Fruit fly (Drosophila melanogaster): ENCODE results near the gene CG12541.

Gene CG12541

DNA sequence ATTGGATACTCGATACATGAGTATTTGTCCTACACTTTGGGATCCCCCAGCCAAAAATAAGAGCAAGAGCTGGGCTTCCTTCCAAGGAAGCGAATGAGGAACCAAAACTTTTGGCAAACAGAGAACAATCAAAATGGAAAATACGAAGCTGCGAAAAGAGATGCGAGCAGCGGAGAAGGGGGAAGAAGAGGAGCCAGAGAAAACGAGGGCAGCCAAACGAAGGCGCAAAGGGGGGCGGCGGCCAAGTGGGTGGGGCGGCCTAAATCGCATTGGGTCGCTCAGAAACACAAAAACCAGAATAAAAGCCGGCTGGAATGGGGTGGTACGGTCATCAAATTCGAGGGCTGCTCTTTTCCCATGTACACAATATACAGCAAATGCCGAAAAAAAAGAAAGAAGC, 28.3 kb upstream of the CG12541 start:
- TF ChIP-seq noc (tag; optimal IDR thresholded peaks at IDR 0.05): no peak

dm6 chrX:7091909-7092308, 26.1 kb upstream of the CG12541 start:
- no peak for TF ChIP-seq noc (tag; optimal IDR thresholded peaks at IDR 0.05)

- TF ChIP-seq noc (tag; optimal IDR thresholded peaks at IDR 0.05): no peak
Measured at dm6 chrX:7086539-7086938, 20.7 kb upstream of the CG12541 start.

- TF ChIP-seq noc (tag; optimal IDR thresholded peaks at IDR 0.05): no peak
Measured at dm6 chrX:7082407-7082806, 16.6 kb upstream of the CG12541 start.

DNA sequence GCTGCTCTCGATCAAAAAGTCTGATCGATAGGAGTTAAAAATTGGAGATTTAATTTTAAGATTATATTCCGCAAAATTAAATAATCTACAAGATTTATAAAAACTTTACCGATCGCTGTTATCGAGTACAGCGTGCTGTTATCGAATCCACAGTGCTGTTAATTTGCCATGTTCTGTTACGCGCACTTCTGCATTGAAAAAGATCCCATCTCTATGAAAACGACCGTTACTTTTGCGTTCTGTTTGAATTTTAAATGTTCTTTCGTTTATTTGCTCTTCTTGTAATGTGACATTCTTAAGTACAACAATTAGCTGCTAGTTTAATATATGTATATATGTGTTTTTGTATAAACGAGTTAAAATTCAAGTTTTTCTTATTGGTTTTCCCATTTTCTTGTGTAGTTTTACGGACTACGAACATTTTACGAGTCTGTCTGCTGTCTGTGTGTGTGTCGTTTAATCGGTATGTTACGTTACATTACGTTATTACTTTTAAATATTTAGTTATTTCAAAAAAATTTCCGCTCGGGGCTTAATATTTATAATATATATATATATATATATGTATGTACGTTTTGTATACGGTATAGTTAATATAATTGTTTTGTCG, 8.6 kb upstream of the CG12541 start:
- TF ChIP-seq noc (tag; optimal IDR thresholded peaks at IDR 0.05): no peak

dm6 chrX:7073234-7073878, 7.5 kb upstream of the CG12541 start:
- TF ChIP-seq noc (tag; optimal IDR thresholded peaks at IDR 0.05): no peak

dm6 chrX:7069011-7069463, 3.2 kb upstream of the CG12541 start, which contains the start of gene CG4607:
TSS of gene CG4607 (plus strand) at chrX:7069413.
- TF ChIP-seq noc (tag; optimal IDR thresholded peaks at IDR 0.05): peak; percentile 16

DNA sequence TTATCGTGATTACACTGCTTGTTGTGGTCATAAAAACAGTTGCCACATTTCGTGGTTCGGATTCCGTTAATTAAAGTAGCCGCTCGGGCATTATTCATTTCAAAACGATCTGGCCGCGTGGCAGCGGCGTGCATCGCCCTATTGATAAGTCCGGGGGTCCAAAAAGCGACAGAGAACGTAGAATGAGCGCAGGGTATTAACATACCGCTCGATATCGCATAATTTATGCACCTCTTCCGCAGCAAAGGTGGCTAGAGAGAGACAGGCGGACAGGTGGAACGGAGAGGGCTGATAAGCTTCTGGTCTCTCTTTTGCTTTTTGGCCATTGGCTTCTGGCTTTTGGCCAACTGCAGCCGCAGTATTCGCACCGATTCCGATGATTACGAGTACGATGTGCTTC, 2.2 kb upstream of the CG12541 start:
- TF ChIP-seq noc (tag; optimal IDR thresholded peaks at IDR 0.05): peak; percentile 15

DNA sequence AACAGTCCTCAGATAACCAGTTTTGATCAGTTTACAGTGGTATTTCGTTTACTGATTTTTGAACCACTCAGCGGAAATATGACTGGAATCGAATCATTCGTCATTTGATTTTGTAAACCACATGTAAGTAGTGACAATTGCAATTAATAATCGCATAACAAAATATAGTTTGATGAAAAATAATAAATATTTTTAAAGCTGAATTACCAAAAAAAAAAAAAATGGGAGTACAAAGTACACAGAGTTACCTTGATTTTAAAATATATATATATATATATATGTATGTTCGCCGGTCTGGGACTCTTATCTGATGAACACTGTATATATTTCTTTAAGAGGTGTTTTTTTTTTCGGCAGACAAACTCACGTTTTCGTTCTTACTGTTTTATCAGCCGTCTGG, 1.4 kb upstream of the CG12541 start:
- peak; percentile 45 for TF ChIP-seq noc (tag; optimal IDR thresholded peaks at IDR 0.05)

DNA sequence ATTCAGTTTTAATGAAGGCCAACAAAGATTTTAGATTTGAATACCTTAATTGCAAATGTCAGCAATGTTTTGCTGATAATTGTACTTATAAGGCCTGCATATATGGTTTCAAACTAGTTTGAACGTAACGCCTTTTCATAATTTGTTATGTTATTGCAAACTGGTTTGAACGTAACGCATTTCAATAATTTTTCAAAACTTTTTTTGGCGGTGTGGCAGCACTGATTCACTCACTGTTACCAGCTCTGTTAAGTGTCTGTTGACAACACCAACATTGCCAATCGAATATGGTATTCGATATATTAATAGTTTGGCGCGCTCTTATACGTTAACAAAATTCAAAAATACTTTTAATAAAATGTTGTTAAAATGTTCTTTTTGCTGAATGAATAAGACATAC, 756 bp upstream of the CG12541 start:
- no peak for TF ChIP-seq noc (tag; optimal IDR thresholded peaks at IDR 0.05)

DNA sequence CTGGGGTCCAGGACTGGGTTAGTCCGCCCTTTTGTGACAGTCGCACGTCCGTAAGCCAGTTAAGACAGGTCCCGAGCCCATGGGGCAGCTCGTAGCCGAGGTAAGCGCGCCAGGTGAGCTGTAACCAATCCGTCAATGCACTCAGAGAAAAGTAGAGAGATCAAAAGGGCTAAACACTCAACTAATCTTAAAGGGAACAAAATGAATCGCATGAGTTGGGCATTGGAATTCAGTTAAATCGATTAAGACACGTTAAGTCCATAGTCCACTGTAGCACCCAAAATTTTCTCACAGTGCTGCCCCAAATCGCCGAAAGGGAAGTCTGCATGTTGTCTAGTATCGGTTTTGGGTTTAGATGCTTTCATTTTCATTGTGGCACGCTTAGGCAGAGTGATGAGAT, 2.3 kb downstream of the CG12541 start:
- no peak for TF ChIP-seq noc (tag; optimal IDR thresholded peaks at IDR 0.05)

- TF ChIP-seq noc (tag; optimal IDR thresholded peaks at IDR 0.05): no peak
Measured at dm6 chrX:7058973-7059372, 6.9 kb downstream of the CG12541 start.

DNA sequence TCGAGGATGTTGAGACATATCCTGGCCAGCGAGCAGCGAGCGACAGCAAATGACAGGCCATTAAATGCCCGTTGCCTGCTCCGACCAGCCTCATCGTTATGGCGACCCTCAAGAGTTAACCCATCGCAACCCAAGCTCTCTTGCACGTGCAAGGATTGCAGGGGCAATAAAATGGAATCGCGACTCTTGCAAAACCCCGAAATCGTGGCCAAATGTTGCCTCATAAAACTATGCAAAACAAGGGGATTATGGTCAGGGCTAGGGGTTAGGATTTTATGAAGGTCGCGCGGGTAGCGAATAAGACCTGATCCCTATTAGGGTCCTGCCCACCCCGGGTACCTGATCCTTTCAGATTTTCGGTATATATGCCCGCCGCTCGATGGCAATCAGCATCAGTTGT, 16.8 kb downstream of the CG12541 start, which contains the start of gene nullo:
Gene nullo, plus strand, starts transcription at position 390 of the 400 bp plus-strand sequence.
- no peak for TF ChIP-seq noc (tag; optimal IDR thresholded peaks at IDR 0.05)

DNA sequence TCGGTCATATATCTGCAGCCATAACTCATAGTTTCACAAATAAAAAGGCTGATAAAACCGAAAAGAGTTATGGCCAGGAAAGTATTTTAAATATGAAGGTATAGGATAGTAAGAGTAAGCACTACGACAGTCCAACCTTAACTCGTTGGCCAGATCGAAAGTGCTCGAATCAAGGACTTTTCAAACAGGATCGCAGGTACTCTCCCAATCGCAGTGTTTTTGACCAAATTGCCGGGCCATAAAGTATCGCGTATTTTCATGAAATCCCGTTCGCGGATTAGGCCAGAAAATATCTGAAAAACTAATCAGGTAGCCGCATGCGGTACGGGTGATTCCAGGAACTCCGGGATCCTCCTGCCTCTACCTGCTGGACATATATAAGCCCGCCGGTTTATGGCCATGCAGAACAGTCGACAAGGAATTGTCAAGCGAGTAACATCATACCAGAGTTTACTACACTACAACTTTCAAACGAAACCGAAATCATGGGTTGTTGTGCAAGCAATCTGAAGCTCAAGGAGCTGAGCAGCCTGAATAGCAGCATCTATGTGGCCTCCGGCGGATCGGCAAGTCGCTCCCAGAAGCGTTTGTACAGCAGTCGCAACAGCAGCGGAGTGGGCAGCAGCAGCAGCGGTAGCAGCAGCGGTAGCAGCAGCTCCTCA, 25.5 kb downstream of the CG12541 start, which contains the start of gene CG14427:
Gene CG14427, plus strand, starts transcription at position 399 of the 662 bp plus-strand sequence.
- TF ChIP-seq noc (tag; optimal IDR thresholded peaks at IDR 0.05): no peak

DNA sequence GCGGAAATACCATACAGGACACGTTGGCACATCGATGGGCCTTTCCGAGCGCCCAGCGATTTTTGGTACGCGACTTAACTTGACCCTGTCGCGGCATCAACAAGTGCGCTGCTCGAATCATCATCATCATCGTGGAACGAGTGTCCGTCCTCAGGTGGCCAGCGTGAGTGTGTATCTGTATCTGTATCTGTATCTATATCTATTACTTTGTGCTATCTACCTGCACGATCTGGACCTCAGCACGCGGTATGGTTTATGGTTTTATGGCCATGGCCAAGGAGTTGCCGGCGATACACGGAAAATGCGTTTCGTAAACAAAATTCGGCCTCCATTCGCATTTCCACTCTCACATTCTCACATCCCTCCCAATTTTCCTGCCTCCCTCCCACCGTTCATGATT, 28.8 kb downstream of the CG12541 start:
- no peak for TF ChIP-seq noc (tag; optimal IDR thresholded peaks at IDR 0.05)

- no peak for TF ChIP-seq noc (tag; optimal IDR thresholded peaks at IDR 0.05)
Measured at dm6 chrX:7034892-7035291, 31.0 kb downstream of the CG12541 start.

dm6 chrX:7014931-7015428, 50.9 kb downstream of the CG12541 start:
- TF ChIP-seq noc (tag; optimal IDR thresholded peaks at IDR 0.05): no peak

Data from whole organism, larva.